Worm (Caenorhabditis elegans): Measurements from ENCODE around the gene nhr-269.

DNA sequence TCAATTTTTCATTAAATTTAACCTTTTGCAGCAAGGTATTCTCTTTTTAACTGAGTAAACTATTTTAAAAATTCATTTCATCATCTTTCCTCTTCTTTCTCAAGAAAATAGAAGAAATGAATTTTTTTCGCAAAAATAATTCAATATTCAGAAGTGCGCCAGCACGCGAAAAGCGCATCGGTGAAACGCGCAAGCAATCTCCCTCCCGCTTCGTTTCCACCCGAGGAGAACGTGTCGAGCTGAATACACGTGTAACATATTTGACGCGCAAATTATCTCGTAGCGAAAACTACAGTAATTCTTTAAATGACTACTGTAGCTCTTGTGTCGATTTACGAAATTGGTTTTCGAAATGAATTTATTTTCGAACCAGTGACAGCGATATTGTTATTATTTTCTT lies 22.5 kb upstream of the nhr-269 start:
- no peak for TF ChIP-seq W03F9.2 (tag; optimal IDR thresholded peaks at IDR 0.05)
- TF ChIP-seq dao-5 (tag; optimal IDR thresholded peaks at IDR 0.05) = no peak
